Fruit fly (Drosophila melanogaster) whole organism, pupa: ENCODE data around the gene CG3632.

Source experiments
- CG10348 ChIP-seq: fragments of 200-800 bp; sonication (Bioruptor generic); IDR thresholded peaks from 2 replicates; pipeline ENCODE4 v1.3.6; 2022; ENCODE audit warnings: missing biosample characterization, missing genetic modification characterization
- CG12605 ChIP-seq: fragments of 200-800 bp; sonication (Bioruptor generic); IDR thresholded peaks from 2 replicates; pipeline ENCODE4 v1.3.6; 2022; ENCODE audit warnings: missing biosample characterization, missing genetic modification characterization
- CG13204 ChIP-seq: fragments of 200-800 bp; sonication (Bioruptor generic); optimal IDR thresholded peaks from 2 replicates; lab custom pipeline; 2018; ENCODE audit warnings: missing biosample characterization, mild to moderate bottlenecking, missing genetic modification characterization, moderate library complexity
- CG14655 ChIP-seq: fragments of 200-800 bp; sonication (Bioruptor generic); optimal IDR thresholded peaks from 3 replicates; lab custom pipeline; 2017; ENCODE audit warnings: mild to moderate bottlenecking, missing biosample characterization, missing genetic modification reagents, missing genetic modification characterization
- CG15710 ChIP-seq: fragments of 200-800 bp; sonication (Bioruptor generic); optimal IDR thresholded peaks from 2 replicates; lab custom pipeline; 2018; ENCODE audit warnings: missing biosample characterization, mild to moderate bottlenecking, missing genetic modification characterization, moderate library complexity
- CG17806 ChIP-seq: fragments of 200-800 bp; sonication (Bioruptor generic); optimal IDR thresholded peaks from 2 replicates; lab custom pipeline; 2018; ENCODE audit warnings: missing biosample characterization, mild to moderate bottlenecking, missing genetic modification characterization, moderate library complexity
- CG32121 ChIP-seq: fragments of 200-800 bp; sonication (Bioruptor generic); IDR thresholded peaks from 2 replicates; pipeline ENCODE4 v1.3.6; 2022; ENCODE audit warnings: missing biosample characterization, missing genetic modification characterization
- CG34367 ChIP-seq: fragments of 200-800 bp; sonication (Bioruptor generic); optimal IDR thresholded peaks from 2 replicates; lab custom pipeline; 2018; ENCODE audit warnings: missing biosample characterization, mild to moderate bottlenecking, missing genetic modification characterization
- CG4496 ChIP-seq: fragments of 200-800 bp; sonication (Bioruptor generic); IDR thresholded peaks from 3 replicates; pipeline ENCODE4 v1.3.6; 2022; ENCODE audit warnings: missing biosample characterization, missing genetic modification characterization
- CG8159 ChIP-seq: fragments of 200-800 bp; sonication (Bioruptor generic); optimal IDR thresholded peaks from 3 replicates; lab custom pipeline; 2018; ENCODE audit warnings: missing biosample characterization, mild to moderate bottlenecking, missing genetic modification characterization, moderate library complexity
- CG8301 ChIP-seq: fragments of 200-800 bp; sonication (Bioruptor generic); optimal IDR thresholded peaks from 2 replicates; lab custom pipeline; 2018; ENCODE audit warnings: missing biosample characterization, mild to moderate bottlenecking, missing genetic modification characterization
- CG9948 ChIP-seq: fragments of 200-800 bp; sonication (Bioruptor generic); optimal IDR thresholded peaks from 2 replicates; lab custom pipeline; 2018; ENCODE audit warnings: missing biosample characterization, mild to moderate bottlenecking, missing genetic modification characterization, moderate library complexity
- D1 ChIP-seq: fragments of 200-800 bp; sonication (Bioruptor generic); optimal IDR thresholded peaks from 2 replicates; lab custom pipeline; 2018; ENCODE audit warnings: missing biosample characterization, mild to moderate bottlenecking, missing genetic modification characterization, moderate library complexity
- EcR ChIP-seq: fragments of 200-800 bp; sonication (Bioruptor generic); optimal IDR thresholded peaks from 3 replicates; lab custom pipeline; 2019; ENCODE audit warnings: missing biosample characterization, missing genetic modification characterization, mild to moderate bottlenecking, moderate library complexity, missing genetic modification reagents
- Ets98B ChIP-seq: fragments of 200-800 bp; sonication (Bioruptor generic); IDR thresholded peaks from 2 replicates; pipeline ENCODE4 v1.3.6; 2022; ENCODE audit warnings: missing biosample characterization, missing genetic modification characterization
- Pif1A ChIP-seq: fragments of 200-800 bp; sonication (Bioruptor generic); optimal IDR thresholded peaks from 3 replicates; lab custom pipeline; 2016; ENCODE audit warnings: missing biosample characterization, missing genetic modification characterization
- Pif1B ChIP-seq: fragments of 200-800 bp; sonication (Bioruptor generic); optimal IDR thresholded peaks from 3 replicates; lab custom pipeline; 2016; ENCODE audit warnings: missing biosample characterization, missing genetic modification characterization
- Snoo ChIP-seq: fragments of 200-800 bp; sonication (Bioruptor generic); optimal IDR thresholded peaks from 3 replicates; lab custom pipeline; 2017; ENCODE audit warnings: missing biosample characterization, mild to moderate bottlenecking, missing genetic modification characterization, inconsistent platforms
- fd96Ca ChIP-seq: fragments of 200-800 bp; sonication (Bioruptor generic); IDR thresholded peaks from 3 replicates; pipeline ENCODE4 v1.3.6; 2022; ENCODE audit warnings: missing biosample characterization, missing genetic modification characterization
- gl ChIP-seq: fragments of 200-800 bp; sonication (Bioruptor generic); optimal IDR thresholded peaks from 2 replicates; lab custom pipeline; 2018; ENCODE audit warnings: missing biosample characterization, mild to moderate bottlenecking, missing genetic modification characterization
- rn ChIP-seq: fragments of 200-800 bp; sonication (Bioruptor generic); IDR thresholded peaks from 2 replicates; pipeline ENCODE4 v1.3.6; 2022; ENCODE audit warnings: missing biosample characterization, missing genetic modification characterization

Gene CG3632

dm6 chrX:16323063-16323462 is 26.6 kb downstream of the CG3632 start, which contains the start of the genes CG9917 and CG32579:
Gene CG9917, minus strand, starts transcription at chrX:16323231.
Gene CG32579, plus strand, starts transcription at chrX:16323286.
- no peak for TF ChIP-seq D1 (tag; lab: Kevin White, UChicago)
- TF ChIP-seq Pif1B (GFP tag; lab: Kevin White, UChicago): no peak
- no peak for TF ChIP-seq CG15710
- no peak for TF ChIP-seq CG32121
- TF ChIP-seq CG17806 (tag; lab: Kevin White, UChicago): no peak
- TF ChIP-seq gl: no peak
- TF ChIP-seq CG4496: no peak
- TF ChIP-seq EcR: no peak
- no peak for TF ChIP-seq fd96Ca
- TF ChIP-seq Pif1A: no peak
- no peak for TF ChIP-seq CG10348 (GFP tag; lab: Robert Waterston, UW)
- TF ChIP-seq CG12605 (GFP tag; lab: Robert Waterston, UW): no peak
- TF ChIP-seq Snoo (tag; lab: Kevin White, UChicago): no peak
- no peak for TF ChIP-seq Ets98B (GFP tag; lab: Robert Waterston, UW)
- TF ChIP-seq CG13204 (GFP tag; lab: Kevin White, UChicago): no peak
- TF ChIP-seq CG14655 (GFP tag; lab: Kevin White, UChicago): no peak
- TF ChIP-seq, all 21 proteins: peak for 0

DNA sequence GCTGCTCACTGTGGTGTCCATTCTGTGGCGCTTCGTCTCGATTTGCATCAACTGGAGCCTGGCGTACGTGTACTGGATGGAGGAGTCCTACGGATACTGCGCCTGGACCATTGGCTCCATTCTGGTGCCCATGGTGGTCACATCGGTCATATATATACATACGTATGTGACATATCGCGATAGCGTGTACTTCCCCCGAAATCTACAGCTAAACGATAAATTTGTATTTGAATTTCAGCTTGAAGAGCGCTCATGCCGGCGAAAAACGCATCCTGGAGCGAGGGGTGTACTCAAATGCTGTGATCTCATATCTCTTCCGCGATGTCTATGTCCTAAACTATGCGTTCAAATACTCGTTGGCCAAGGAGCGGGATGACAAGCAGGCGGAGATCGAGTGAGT is 27.1 kb downstream of the CG3632 start:
- no peak for TF ChIP-seq CG12605 (GFP tag; lab: Robert Waterston, UW)
- no peak for TF ChIP-seq fd96Ca
- no peak for TF ChIP-seq CG13204 (GFP tag; lab: Kevin White, UChicago)
- no peak for TF ChIP-seq CG9948
- TF ChIP-seq CG34367 (tag; lab: Kevin White, UChicago): no peak
- TF ChIP-seq Ets98B (GFP tag; lab: Robert Waterston, UW): no peak
- no peak for TF ChIP-seq CG8301 (tag; lab: Kevin White, UChicago)
- no peak for TF ChIP-seq CG32121
- no peak for TF ChIP-seq D1 (tag; lab: Kevin White, UChicago)
- TF ChIP-seq rn (GFP tag; lab: Robert Waterston, UW): no peak
- no peak for TF ChIP-seq Pif1A
- no peak for TF ChIP-seq CG15710

dm6 chrX:16325472-16325871 is 29.0 kb downstream of the CG3632 start, which contains the start of gene CalpC:
Gene CalpC, plus strand, starts transcription at chrX:16325763.
- TF ChIP-seq CG8301 (tag; lab: Kevin White, UChicago): no peak

dm6 chrX:16330659-16331058 is 34.2 kb downstream of the CG3632 start, which contains the start of gene CG9919:
Gene CG9919, minus strand, starts transcription at chrX:16330759.
- TF ChIP-seq Snoo (tag; lab: Kevin White, UChicago) (no peak), CG8159 (tag; lab: Kevin White, UChicago) (no peak), CG8301 (tag; lab: Kevin White, UChicago) (no peak)

dm6 chrX:16331562-16332233 is 35.2 kb downstream of the CG3632 start:
- no peak for TF ChIP-seq CG32121
- no peak for TF ChIP-seq CG4496
- no peak for TF ChIP-seq CG10348 (GFP tag; lab: Robert Waterston, UW)
- no peak for TF ChIP-seq D1 (tag; lab: Kevin White, UChicago)
- no peak for TF ChIP-seq CG17806 (tag; lab: Kevin White, UChicago)
- TF ChIP-seq CG8301 (tag; lab: Kevin White, UChicago): no peak
- TF ChIP-seq, all 21 proteins: peak for 0

- TF ChIP-seq Ets98B (GFP tag; lab: Robert Waterston, UW) (peak; percentile 89), CG4496 (peak; percentile 94), Snoo (tag; lab: Kevin White, UChicago) (peak; percentile 96), CG32121 (peak; percentile 96), CG14655 (GFP tag; lab: Kevin White, UChicago) (peak; percentile 99), gl (peak; percentile 94), EcR (peak; percentile 6), D1 (tag; lab: Kevin White, UChicago) (peak; percentile 95), Pif1A (peak; percentile 97), CG13204 (GFP tag; lab: Kevin White, UChicago) (peak; percentile 93), CG17806 (tag; lab: Kevin White, UChicago) (peak; percentile 95), CG10348 (GFP tag; lab: Robert Waterston, UW) (peak; percentile 79), CG34367 (tag; lab: Kevin White, UChicago) (peak; percentile 97), fd96Ca (peak; percentile 96), rn (GFP tag; lab: Robert Waterston, UW) (peak; percentile 86), CG15710 (peak; percentile 97), CG8159 (tag; lab: Kevin White, UChicago) (peak; percentile 98), Pif1B (GFP tag; lab: Kevin White, UChicago) (peak; percentile 95), CG12605 (GFP tag; lab: Robert Waterston, UW) (peak; percentile 90), CG9948 (peak; percentile 97), CG8301 (tag; lab: Kevin White, UChicago) (peak; percentile 98)
Measured at dm6 chrX:16332615-16333288, 36.3 kb downstream of the CG3632 start.
